Fruit fly (Drosophila melanogaster): ENCODE measurements around the gene CG33080.

CG33080 gene

dm6 chrX:5717741-5718475, at the start of gene CG33080 (continued):
- peak; percentile 12 for TF ChIP-seq CG2678 (tag; optimal IDR thresholded peaks at IDR 0.05)
- TF ChIP-seq kni (GFP tag; optimal IDR thresholded peaks at IDR 0.05), result no peak
- no peak for TF ChIP-seq ro (GFP tag; IDR thresholded peaks at IDR 0.05)
- TF ChIP-seq dimm (GFP tag; IDR thresholded peaks at IDR 0.05), result no peak
- peak; percentile 34; the same call in 1 of the 3 replicates for TF ChIP-seq Aef1 (GFP tag; IDR thresholded peaks at IDR 0.05)
- peak in 1 of 2 experiments; percentile 17 for TF ChIP-seq Hr51 (GFP tag; optimal IDR thresholded peaks at IDR 0.05)
- TF ChIP-seq CG31224 (GFP tag; IDR thresholded peaks at IDR 0.05), result no peak
- peak; percentile 3 for TF ChIP-seq CG11504 (tag; optimal IDR thresholded peaks at IDR 0.05)
- 0 out of 2 replicates have a peak, but pooled peaks have one; percentile 15 for TF ChIP-seq sisA (GFP tag; IDR thresholded peaks at IDR 0.05)
- TF ChIP-seq prd (optimal IDR thresholded peaks at IDR 0.05), result no peak
- TF ChIP-seq prd (GFP tag; IDR thresholded peaks at IDR 0.05), result peak; percentile 28; the same call in 1 of the 3 replicates
- no peak for TF ChIP-seq CG11398 (GFP tag; optimal IDR thresholded peaks at IDR 0.05)
- TF ChIP-seq MTF-1 (GFP tag; optimal IDR thresholded peaks at IDR 0.05; ENCODE audit: borderline replicate concordance), result no peak
- no peak for TF ChIP-seq inv (GFP tag; IDR thresholded peaks at IDR 0.05; ENCODE audit: partially characterized antibody)
- no peak for TF ChIP-seq BEAF-32 (GFP tag; optimal IDR thresholded peaks at IDR 0.05)
- peak; percentile 51 for TF ChIP-seq CG32532 (GFP tag; IDR thresholded peaks at IDR 0.05)
- TF ChIP-seq Adf1 (GFP tag; IDR thresholded peaks at IDR 0.05), result 0 out of 2 replicates have a peak, but pooled peaks have one; percentile 8
- no peak for TF ChIP-seq CG1832 (GFP tag; optimal IDR thresholded peaks at IDR 0.05)
- no peak for TF ChIP-seq Dref (GFP tag; IDR thresholded peaks at IDR 0.05)
- no peak for TF ChIP-seq Lim3 (GFP tag; IDR thresholded peaks at IDR 0.05)
- TF ChIP-seq CG5180 (GFP tag; optimal IDR thresholded peaks at IDR 0.05), result no peak
- TF ChIP-seq CG15696 (tag; optimal IDR thresholded peaks at IDR 0.05), result no peak
- peak; percentile 58 for TF ChIP-seq CG2120 (GFP tag; optimal IDR thresholded peaks at IDR 0.05)
- no peak for TF ChIP-seq pros (GFP tag; optimal IDR thresholded peaks at IDR 0.05)
- no peak for TF ChIP-seq hkb (optimal IDR thresholded peaks at IDR 0.05)
- no peak for TF ChIP-seq hkb (GFP tag; IDR thresholded peaks at IDR 0.05)
- no peak for TF ChIP-seq stwl (tag; optimal IDR thresholded peaks at IDR 0.05)
- TF ChIP-seq Ptx1 (GFP tag; IDR thresholded peaks at IDR 0.05), result peak; percentile 53
- no peak for TF ChIP-seq CG4424 (GFP tag; optimal IDR thresholded peaks at IDR 0.05)
- TF ChIP-seq Awh (GFP tag; IDR thresholded peaks at IDR 0.05), result no peak
- no peak for TF ChIP-seq CG12155 (GFP tag; optimal IDR thresholded peaks at IDR 0.05)
- no peak for TF ChIP-seq CG12236 (GFP tag; optimal IDR thresholded peaks at IDR 0.05)
- no peak for TF ChIP-seq hth (optimal IDR thresholded peaks at IDR 0.05)
- TF ChIP-seq E2f1 (GFP tag; IDR thresholded peaks at IDR 0.05), result no peak
- peak; percentile 40; the same call in 1 of the 2 replicates for TF ChIP-seq slbo (GFP tag; IDR thresholded peaks at IDR 0.05)
- TF ChIP-seq GATAe (GFP tag; conservative IDR thresholded peaks at IDR 0.05), result 0 out of 2 replicates have a peak, but pooled peaks have one; percentile 19
- TF ChIP-seq CG6791 (GFP tag; IDR thresholded peaks at IDR 0.05; ENCODE audit: partially characterized antibody), result no peak
- no peak for TF ChIP-seq Side (GFP tag; optimal IDR thresholded peaks at IDR 0.05)
- no peak for TF ChIP-seq CG17385 (GFP tag; optimal IDR thresholded peaks at IDR 0.05)
- no peak for TF ChIP-seq trh (GFP tag; optimal IDR thresholded peaks at IDR 0.05)
- no peak for TF ChIP-seq eyg (GFP tag; optimal IDR thresholded peaks at IDR 0.05)
- no peak for TF ChIP-seq Fer2 (tag; optimal IDR thresholded peaks at IDR 0.05)
- no peak for TF ChIP-seq luna (GFP tag; optimal IDR thresholded peaks at IDR 0.05)
- TF ChIP-seq Usf (GFP tag; optimal IDR thresholded peaks at IDR 0.05), result no peak
- TF ChIP-seq Antp (GFP tag; optimal IDR thresholded peaks at IDR 0.05), result no peak
- TF ChIP-seq HLHmδ (GFP tag; optimal IDR thresholded peaks at IDR 0.05), result no peak
- TF ChIP-seq CG17802 (tag; optimal IDR thresholded peaks at IDR 0.05), result no peak
- TF ChIP-seq Hmr (GFP tag; optimal IDR thresholded peaks at IDR 0.05), result peak; percentile 29
- no peak for TF ChIP-seq ac (GFP tag; optimal IDR thresholded peaks at IDR 0.05)
- TF ChIP-seq grn (GFP tag; optimal IDR thresholded peaks at IDR 0.05), result peak; percentile 89

All from whole organism, embryonic.